Worm (Caenorhabditis elegans) whole organism, L1 larva: ENCODE results near the gene pxmp-4.

Experiments
- C16A3.4 ChIP-seq: fragments of 150-350 bp; optimal IDR thresholded peaks from 2 replicates; lab custom pipeline; 2014; ENCODE audit warnings: missing biosample characterization, missing genetic modification characterization
- F16B12.6 ChIP-seq: fragments of 150-350 bp; optimal IDR thresholded peaks from 2 replicates; lab custom pipeline; 2014; ENCODE audit warnings: missing biosample characterization, missing genetic modification characterization
- Y116A8C.19 ChIP-seq: sonication (generic microtip); optimal IDR thresholded peaks from 2 replicates; lab custom pipeline; 2016; ENCODE audit warnings: missing compliant biosample characterization, missing genetic modification characterization, borderline replicate concordance
- alr-1 ChIP-seq: fragments of 200-800 bp; sonication (Bioruptor generic); optimal IDR thresholded peaks from 2 replicates; lab custom pipeline; 2018; ENCODE audit warnings: borderline replicate concordance, mild to moderate bottlenecking, missing genetic modification characterization, missing compliant biosample characterization
- aly-2 ChIP-seq: fragments of 150-350 bp; optimal IDR thresholded peaks from 2 replicates; lab custom pipeline; 2014; ENCODE audit warnings: missing biosample characterization, missing genetic modification characterization
- blmp-1 ChIP-seq: fragments of 150-350 bp; optimal IDR thresholded peaks from 2 replicates; lab custom pipeline; 2014; ENCODE audit warnings: missing biosample characterization, missing genetic modification characterization
- ceh-8 ChIP-seq: fragments of 200-800 bp; sonication (Bioruptor generic); optimal IDR thresholded peaks from 2 replicates; lab custom pipeline; 2018; ENCODE audit warnings: mild to moderate bottlenecking, missing genetic modification characterization, moderate library complexity, missing compliant biosample characterization
- ceh-88 ChIP-seq: fragments of 200-800 bp; sonication (Bioruptor generic); IDR thresholded peaks from 2 replicates; pipeline ENCODE4 v1.3.6; 2022; ENCODE audit warnings: missing genetic modification characterization, missing compliant biosample characterization
- ceh-90 ChIP-seq: sonication (generic microtip); optimal IDR thresholded peaks from 2 replicates; lab custom pipeline; 2016; ENCODE audit warnings: missing genetic modification characterization, missing compliant biosample characterization
- ces-1 ChIP-seq: fragments of 150-350 bp; optimal IDR thresholded peaks from 2 replicates; lab custom pipeline; 2014; ENCODE audit warnings: missing biosample characterization, missing genetic modification reagents, missing genetic modification characterization
- efl-3 ChIP-seq: fragments of 200-800 bp; sonication (Bioruptor generic); optimal IDR thresholded peaks from 2 replicates; lab custom pipeline; 2018; ENCODE audit warnings: mild to moderate bottlenecking, missing genetic modification characterization, missing compliant biosample characterization
- egl-13 ChIP-seq: sonication (generic microtip); optimal IDR thresholded peaks from 2 replicates; lab custom pipeline; 2016; ENCODE audit warnings: missing genotype, missing genetic modification reagents, missing genetic modification characterization, missing compliant biosample characterization
- egl-27 ChIP-seq, 2 experiments: fragments of 150-350 bp in 1 of 2; sonication (generic microtip); optimal IDR thresholded peaks; 3 replicates each; lab custom pipeline; 2017 to 2018; ENCODE audit warnings: missing biosample characterization in 2 of 2, missing genetic modification characterization in 2 of 2, missing genetic modification reagents in 2 of 2
- elt-2 ChIP-seq: sonication (generic microtip); optimal IDR thresholded peaks from 2 replicates; lab custom pipeline; 2016; ENCODE audit warnings: missing genetic modification characterization, mild to moderate bottlenecking, inconsistent platforms, missing compliant biosample characterization, missing genetic modification reagents
- fkh-10 ChIP-seq: sonication (generic microtip); optimal IDR thresholded peaks from 2 replicates; lab custom pipeline; 2017; ENCODE audit warnings: missing biosample characterization, missing genetic modification reagents, missing genetic modification characterization
- fkh-4 ChIP-seq: sonication (generic microtip); optimal IDR thresholded peaks from 2 replicates; lab custom pipeline; 2016; ENCODE audit warnings: missing compliant biosample characterization, missing genetic modification characterization, borderline replicate concordance
- fkh-8 ChIP-seq: sonication (generic microtip); optimal IDR thresholded peaks from 2 replicates; lab custom pipeline; 2016; ENCODE audit warnings: mild to moderate bottlenecking, missing genetic modification characterization, missing compliant biosample characterization
- hlh-17 ChIP-seq: fragments of 200-800 bp; sonication (Bioruptor generic); optimal IDR thresholded peaks from 2 replicates; lab custom pipeline; 2018; ENCODE audit warnings: missing genetic modification characterization, mild to moderate bottlenecking, missing compliant biosample characterization, moderate library complexity, borderline replicate concordance
- hlh-4 ChIP-seq: sonication (generic microtip); optimal IDR thresholded peaks from 2 replicates; lab custom pipeline; 2016; ENCODE audit warnings: mild to moderate bottlenecking, missing genetic modification characterization, missing compliant biosample characterization
- jun-1 ChIP-seq: fragments of 150-350 bp; optimal IDR thresholded peaks from 2 replicates; lab custom pipeline; 2014; ENCODE audit warnings: missing biosample characterization, missing genetic modification reagents, missing genetic modification characterization
- lin-13 ChIP-seq: fragments of 150-350 bp; optimal IDR thresholded peaks from 2 replicates; lab custom pipeline; 2014; ENCODE audit warnings: missing biosample characterization, missing genetic modification reagents, missing genetic modification characterization
- lin-14 ChIP-seq: fragments of 200-800 bp; sonication (Bioruptor generic); optimal IDR thresholded peaks from 2 replicates; lab custom pipeline; 2018; ENCODE audit warnings: mild to moderate bottlenecking, missing genetic modification characterization, moderate library complexity, missing compliant biosample characterization
- lin-15B ChIP-seq: fragments of 150-350 bp; sonication (generic microtip); optimal IDR thresholded peaks from 3 replicates; lab custom pipeline; 2014; ENCODE audit warnings: missing biosample characterization, missing genetic modification characterization
- lin-39 ChIP-seq: fragments of 150-350 bp; optimal IDR thresholded peaks from 2 replicates; lab custom pipeline; 2014; ENCODE audit warnings: missing biosample characterization, missing genetic modification reagents, missing genetic modification characterization
- lir-3 ChIP-seq: sonication (generic microtip); optimal IDR thresholded peaks from 2 replicates; lab custom pipeline; 2016; ENCODE audit warnings: mild to moderate bottlenecking, missing genetic modification characterization, moderate library complexity, missing compliant biosample characterization; ENCODE audit not compliant: poor library complexity
- lsy-2 ChIP-seq, 2 experiments: fragments of 150-350 bp; optimal IDR thresholded peaks; 2 replicates each; lab custom pipeline; 2014; ENCODE audit warnings: missing biosample characterization in 2 of 2, missing genetic modification characterization in 2 of 2
- mab-9 ChIP-seq: fragments of 200-800 bp; sonication (Bioruptor generic); IDR thresholded peaks from 2 replicates; pipeline ENCODE4 v1.3.6; 2022; ENCODE audit warnings: missing genetic modification reagents, missing genetic modification characterization, missing compliant biosample characterization
- mef-2 ChIP-seq: fragments of 150-350 bp; optimal IDR thresholded peaks from 2 replicates; lab custom pipeline; 2014; ENCODE audit warnings: missing biosample characterization, missing genetic modification characterization
- mep-1 ChIP-seq: fragments of 150-350 bp; optimal IDR thresholded peaks from 2 replicates; lab custom pipeline; 2014; ENCODE audit warnings: missing biosample characterization, missing genetic modification characterization
- nhr-12 ChIP-seq: sonication (generic microtip); optimal IDR thresholded peaks from 2 replicates; lab custom pipeline; 2017; ENCODE audit warnings: missing biosample characterization, missing genetic modification characterization
- nhr-20 ChIP-seq: sonication (generic microtip); optimal IDR thresholded peaks from 2 replicates; lab custom pipeline; 2016; ENCODE audit warnings: mild to moderate bottlenecking, missing genetic modification characterization, missing compliant biosample characterization
- nhr-237 ChIP-seq: fragments of 150-350 bp; optimal IDR thresholded peaks from 2 replicates; lab custom pipeline; 2014; ENCODE audit warnings: missing biosample characterization, missing genetic modification characterization
- nhr-71 ChIP-seq: sonication (generic microtip); optimal IDR thresholded peaks from 2 replicates; lab custom pipeline; 2016; ENCODE audit warnings: mild to moderate bottlenecking, missing genetic modification characterization, moderate library complexity, missing compliant biosample characterization
- nhr-76 ChIP-seq: sonication (generic microtip); optimal IDR thresholded peaks from 2 replicates; lab custom pipeline; 2017; ENCODE audit warnings: missing biosample characterization, missing genetic modification characterization
- nhr-77 ChIP-seq: fragments of 150-350 bp; optimal IDR thresholded peaks from 2 replicates; lab custom pipeline; 2014; ENCODE audit warnings: missing biosample characterization, missing genetic modification characterization
- nhr-90 ChIP-seq: sonication (generic microtip); optimal IDR thresholded peaks from 2 replicates; lab custom pipeline; 2016; ENCODE audit warnings: mild to moderate bottlenecking, missing genetic modification characterization, missing compliant biosample characterization; ENCODE audit not compliant: poor library complexity
- pag-3 ChIP-seq: sonication (generic microtip); optimal IDR thresholded peaks from 2 replicates; lab custom pipeline; 2017; ENCODE audit warnings: missing genetic modification characterization, mild to moderate bottlenecking, missing compliant biosample characterization, antibody characterized with exemption, borderline replicate concordance; ENCODE audit not compliant: insufficient read depth
- pax-3 ChIP-seq: fragments of 200-800 bp; sonication (Bioruptor generic); optimal IDR thresholded peaks from 2 replicates; lab custom pipeline; 2018; ENCODE audit warnings: mild to moderate bottlenecking, missing genetic modification characterization, moderate library complexity, missing compliant biosample characterization
- pqm-1 ChIP-seq: sonication (generic microtip); optimal IDR thresholded peaks from 3 replicates; lab custom pipeline; 2017; ENCODE audit warnings: missing biosample characterization, missing genetic modification characterization
- rnt-1 ChIP-seq: sonication (generic microtip); optimal IDR thresholded peaks from 2 replicates; lab custom pipeline; 2016; ENCODE audit warnings: mild to moderate bottlenecking, missing genetic modification characterization, moderate library complexity, missing compliant biosample characterization
- skn-1 ChIP-seq: fragments of 150-350 bp; optimal IDR thresholded peaks from 2 replicates; lab custom pipeline; 2014; ENCODE audit warnings: missing biosample characterization, missing genetic modification characterization
- snpc-4 ChIP-seq: fragments of 150-350 bp; optimal IDR thresholded peaks from 2 replicates; lab custom pipeline; 2014; ENCODE audit warnings: missing biosample characterization, missing genetic modification characterization
- snu-23 ChIP-seq: sonication (generic microtip); optimal IDR thresholded peaks from 2 replicates; lab custom pipeline; 2016; ENCODE audit warnings: missing genetic modification characterization, missing compliant biosample characterization
- sptf-1 ChIP-seq: fragments of 150-350 bp; optimal IDR thresholded peaks from 2 replicates; lab custom pipeline; 2014; ENCODE audit warnings: missing biosample characterization, missing genetic modification characterization
- tbx-2 ChIP-seq: sonication (generic microtip); optimal IDR thresholded peaks from 2 replicates; lab custom pipeline; 2016; ENCODE audit warnings: missing genetic modification characterization, missing compliant biosample characterization
- unc-130 ChIP-seq: fragments of 150-350 bp; optimal IDR thresholded peaks from 2 replicates; lab custom pipeline; 2017; ENCODE audit warnings: missing biosample characterization, missing genetic modification characterization, inconsistent platforms
- unc-30 ChIP-seq: sonication (generic microtip); optimal IDR thresholded peaks from 2 replicates; lab custom pipeline; 2017; ENCODE audit warnings: missing biosample characterization, missing genetic modification characterization
- unc-62 ChIP-seq: fragments of 150-350 bp; optimal IDR thresholded peaks from 2 replicates; lab custom pipeline; 2014; ENCODE audit warnings: missing biosample characterization, missing genetic modification reagents, missing genetic modification characterization
- unc-98 ChIP-seq: fragments of 200-800 bp; sonication (Bioruptor generic); IDR thresholded peaks from 2 replicates; pipeline ENCODE4 v1.3.6; 2022; ENCODE audit warnings: missing genetic modification characterization, missing compliant biosample characterization
- vab-15 ChIP-seq: sonication (generic microtip); optimal IDR thresholded peaks from 2 replicates; lab custom pipeline; 2017; ENCODE audit warnings: missing genotype, mild to moderate bottlenecking, missing genetic modification characterization, missing compliant biosample characterization
- xbp-1 ChIP-seq: sonication (generic microtip); optimal IDR thresholded peaks from 2 replicates; lab custom pipeline; 2016; ENCODE audit warnings: missing genetic modification characterization, missing compliant biosample characterization
- zag-1 ChIP-seq: fragments of 150-350 bp; optimal IDR thresholded peaks from 2 replicates; lab custom pipeline; 2014; ENCODE audit warnings: missing biosample characterization, missing genetic modification characterization
- zip-4 ChIP-seq: fragments of 200-800 bp; sonication (Bioruptor generic); optimal IDR thresholded peaks from 2 replicates; lab custom pipeline; 2018; ENCODE audit warnings: mild to moderate bottlenecking, missing genetic modification characterization, moderate library complexity, missing compliant biosample characterization
- ztf-4 ChIP-seq: fragments of 150-350 bp; optimal IDR thresholded peaks from 2 replicates; lab custom pipeline; 2014; ENCODE audit warnings: missing biosample characterization, missing genetic modification characterization

Gene pxmp-4

DNA sequence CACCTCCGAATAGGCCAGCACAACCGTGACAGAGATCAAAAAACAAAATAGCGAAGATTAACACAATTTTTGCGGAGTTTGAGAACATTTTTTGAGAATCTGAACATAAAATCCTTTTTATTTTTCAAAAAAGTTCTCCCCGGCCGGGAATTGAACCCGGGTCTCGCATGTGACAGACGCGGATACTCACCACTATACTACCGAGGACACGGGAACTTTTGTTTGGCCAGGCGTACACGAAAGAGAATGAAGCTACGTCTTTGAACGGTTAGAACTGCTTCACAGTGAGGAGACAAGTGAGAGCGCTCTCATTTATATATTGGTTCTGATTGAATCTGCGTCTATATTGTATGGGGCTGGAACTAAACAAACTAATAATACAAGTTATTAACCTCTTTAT is 14.5 kb downstream of the pxmp-4 start, which contains the start of gene grl-26 (continued):
- TF ChIP-seq nhr-20 (tag; lab: Kevin White, UChicago) (peak; percentile 34), pag-3 (tag; lab: Kevin White, UChicago) (no peak), egl-27 (tag; optimal IDR thresholded peaks at IDR 0.05; lab: Kevin White, UChicago) (no peak), unc-62 (no peak), ceh-90 (no peak), efl-3 (GFP tag; lab: Kevin White, UChicago) (no peak), Y116A8C.19 (tag; lab: Kevin White, UChicago) (no peak), nhr-12 (no peak), ztf-4 (tag; lab: Kevin White, UChicago) (no peak), C16A3.4 (tag; lab: Kevin White, UChicago) (peak; percentile 68), zag-1 (tag; lab: Kevin White, UChicago) (no peak), mep-1 (tag; lab: Kevin White, UChicago) (peak; percentile 56), ceh-8 (GFP tag; lab: Kevin White, UChicago) (no peak), fkh-4 (tag; lab: Kevin White, UChicago) (no peak), sptf-1 (tag; lab: Kevin White, UChicago) (no peak), jun-1 (no peak), lin-39 (tag; lab: Kevin White, UChicago) (no peak), lin-14 (GFP tag; lab: Kevin White, UChicago) (no peak), hlh-4 (tag; lab: Kevin White, UChicago) (no peak), ceh-88 (GFP tag; lab: Robert Waterston, UW) (no peak), hlh-17 (GFP tag; lab: Kevin White, UChicago) (no peak), lin-13 (peak; percentile 22), lsy-2 (tag; optimal IDR thresholded peaks at IDR 0.05; lab: Kevin White, UChicago) (peak; percentile 35 to 61), elt-2 (tag; lab: Kevin White, UChicago) (no peak), F16B12.6 (tag; lab: Kevin White, UChicago) (no peak), alr-1 (tag; lab: Kevin White, UChicago) (no peak), fkh-10 (GFP tag; lab: Kevin White, UChicago) (no peak), xbp-1 (no peak), snpc-4 (tag; lab: Kevin White, UChicago) (no peak), vab-15 (tag; lab: Kevin White, UChicago) (no peak), nhr-90 (tag; lab: Kevin White, UChicago) (peak; percentile 34), unc-98 (GFP tag; lab: Robert Waterston, UW) (no peak), lin-15B (tag; lab: Kevin White, UChicago) (no peak), egl-13 (no peak), blmp-1 (peak; percentile 26), nhr-77 (tag; lab: Kevin White, UChicago) (peak; percentile 36), nhr-71 (tag; lab: Kevin White, UChicago) (no peak), unc-130 (tag; lab: Kevin White, UChicago) (no peak), ces-1 (GFP tag; lab: Kevin White, UChicago) (no peak), snu-23 (GFP tag; lab: Kevin White, UChicago) (peak; percentile 60), aly-2 (tag; lab: Kevin White, UChicago) (no peak), mef-2 (tag; lab: Kevin White, UChicago) (no peak), skn-1 (tag; lab: Kevin White, UChicago) (no peak), pqm-1 (no peak), nhr-237 (tag; lab: Kevin White, UChicago) (no peak), tbx-2 (tag; lab: Kevin White, UChicago) (peak; percentile 2), unc-30 (no peak), mab-9 (GFP tag; lab: Robert Waterston, UW) (no peak), nhr-76 (no peak), rnt-1 (tag; lab: Kevin White, UChicago) (peak; percentile 66), zip-4 (GFP tag; lab: Kevin White, UChicago) (no peak), lir-3 (tag; lab: Kevin White, UChicago) (no peak), pax-3 (tag; lab: Kevin White, UChicago) (no peak), fkh-8 (tag; lab: Kevin White, UChicago) (no peak)
